Worm (Caenorhabditis elegans) whole organism, young adult: ENCODE data around the gene pptr-2.
A peak's percentile ranks its signal among the peaks of the same experiment; 100 is the strongest.

ENCODE experiments used
- B0019.2 ChIP-seq: fragments of 200-800 bp; sonication (Bioruptor generic); conservative IDR thresholded peaks from 2 replicates; pipeline ENCODE4 v1.3.6; 2022; ENCODE audit warnings: missing genetic modification reagents, missing genetic modification characterization, missing compliant biosample characterization
- B0035.1 ChIP-seq: sonication (generic microtip); optimal IDR thresholded peaks from 2 replicates; lab custom pipeline; 2016; ENCODE audit warnings: missing genetic modification characterization, mild to moderate bottlenecking, missing compliant biosample characterization, missing genotype, missing genetic modification reagents
- B0261.1 ChIP-seq: sonication (generic microtip); optimal IDR thresholded peaks from 2 replicates; lab custom pipeline; 2016; ENCODE audit warnings: mild to moderate bottlenecking, missing genetic modification characterization, moderate library complexity, missing compliant biosample characterization
- C17E4.6 ChIP-seq: fragments of 200-800 bp; sonication (Bioruptor generic); IDR thresholded peaks from 2 replicates; pipeline ENCODE4 v1.3.6; 2022; ENCODE audit warnings: missing genetic modification reagents, missing genetic modification characterization, missing compliant biosample characterization
- F22D6.2 ChIP-seq: sonication (generic microtip); optimal IDR thresholded peaks from 2 replicates; lab custom pipeline; 2016; ENCODE audit warnings: mild to moderate bottlenecking, missing genetic modification characterization, missing compliant biosample characterization
- F37B4.10 ChIP-seq: fragments of 200-800 bp; sonication (Bioruptor generic); IDR thresholded peaks from 2 replicates; pipeline ENCODE4 v1.3.6; 2022; ENCODE audit warnings: missing genetic modification characterization, missing compliant biosample characterization
- F39B2.1 ChIP-seq: fragments of 200-800 bp; sonication (Bioruptor generic); IDR thresholded peaks from 2 replicates; pipeline ENCODE4 v1.3.6; 2022; ENCODE audit warnings: missing genetic modification reagents, missing genetic modification characterization, missing compliant biosample characterization
- F57C9.4 ChIP-seq: sonication (generic microtip); optimal IDR thresholded peaks from 2 replicates; lab custom pipeline; 2017; ENCODE audit warnings: mild to moderate bottlenecking, missing genetic modification characterization, missing compliant biosample characterization
- K12H6.12 ChIP-seq: fragments of 200-800 bp; sonication (Bioruptor generic); optimal IDR thresholded peaks from 2 replicates; lab custom pipeline; 2018; ENCODE audit warnings: mild to moderate bottlenecking, missing genetic modification characterization, missing compliant biosample characterization
- T07F8.4 ChIP-seq: sonication (generic microtip); optimal IDR thresholded peaks from 2 replicates; lab custom pipeline; 2016; ENCODE audit warnings: mild to moderate bottlenecking, missing genetic modification characterization, moderate library complexity, missing compliant biosample characterization
- Y53G8AR.9 ChIP-seq: fragments of 200-800 bp; sonication (Bioruptor generic); conservative IDR thresholded peaks from 2 replicates; pipeline ENCODE4 v1.3.6; 2022; ENCODE audit warnings: missing genetic modification reagents, missing genetic modification characterization, missing compliant biosample characterization
- Y67H2A.10 ChIP-seq: fragments of 200-800 bp; sonication (Bioruptor generic); conservative IDR thresholded peaks from 2 replicates; pipeline ENCODE4 v1.3.6; 2022; ENCODE audit warnings: missing genetic modification reagents, missing genetic modification characterization, missing compliant biosample characterization
- Y79H2A.3 ChIP-seq: fragments of 200-800 bp; sonication (Bioruptor generic); conservative IDR thresholded peaks from 2 replicates; pipeline ENCODE4 v1.3.6; 2022; ENCODE audit warnings: missing genetic modification reagents, missing genetic modification characterization, missing compliant biosample characterization
- akir-1 ChIP-seq: fragments of 200-800 bp; sonication (Bioruptor generic); optimal IDR thresholded peaks from 2 replicates; lab custom pipeline; 2018; ENCODE audit warnings: mild to moderate bottlenecking, missing genetic modification characterization, moderate library complexity, missing compliant biosample characterization
- attf-3 ChIP-seq: fragments of 200-800 bp; sonication (Bioruptor generic); conservative IDR thresholded peaks from 2 replicates; pipeline ENCODE4 v1.3.6; 2022; ENCODE audit warnings: missing genetic modification reagents, missing genetic modification characterization, missing compliant biosample characterization
- attf-5 ChIP-seq: fragments of 200-800 bp; sonication (Bioruptor generic); optimal IDR thresholded peaks from 2 replicates; lab custom pipeline; 2018; ENCODE audit warnings: mild to moderate bottlenecking, missing genetic modification characterization, missing compliant biosample characterization
- bed-1 ChIP-seq: fragments of 200-800 bp; sonication (Bioruptor generic); IDR thresholded peaks from 2 replicates; pipeline ENCODE4 v1.3.6; 2022; ENCODE audit warnings: missing genetic modification reagents, missing genetic modification characterization, missing compliant biosample characterization
- bed-2 ChIP-seq: fragments of 200-800 bp; sonication (Bioruptor generic); IDR thresholded peaks from 2 replicates; pipeline ENCODE4 v1.3.6; 2022; ENCODE audit warnings: missing genetic modification reagents, missing genetic modification characterization, missing compliant biosample characterization
- cebp-2 ChIP-seq: fragments of 200-800 bp; sonication (Bioruptor generic); IDR thresholded peaks from 2 replicates; pipeline ENCODE4 v1.3.6; 2022; ENCODE audit warnings: missing genetic modification characterization, missing compliant biosample characterization
- ceh-40 ChIP-seq: fragments of 200-800 bp; sonication (Bioruptor generic); IDR thresholded peaks from 2 replicates; pipeline ENCODE4 v1.3.6; 2022; ENCODE audit warnings: missing genetic modification characterization, missing compliant biosample characterization
- ceh-79 ChIP-seq: sonication (generic microtip); optimal IDR thresholded peaks from 2 replicates; lab custom pipeline; 2017; ENCODE audit warnings: mild to moderate bottlenecking, missing genetic modification characterization, missing compliant biosample characterization
- ceh-91 ChIP-seq: fragments of 200-800 bp; sonication (Bioruptor generic); IDR thresholded peaks from 2 replicates; pipeline ENCODE4 v1.3.6; 2022; ENCODE audit warnings: missing genetic modification reagents, missing genetic modification characterization, missing compliant biosample characterization
- dpff-1 ChIP-seq: sonication (generic microtip); optimal IDR thresholded peaks from 2 replicates; lab custom pipeline; 2017; ENCODE audit warnings: mild to moderate bottlenecking, missing genetic modification characterization, missing compliant biosample characterization
- egrh-3 ChIP-seq: fragments of 200-800 bp; sonication (Bioruptor generic); IDR thresholded peaks from 2 replicates; pipeline ENCODE4 v1.3.6; 2022; ENCODE audit warnings: missing genetic modification reagents, missing genetic modification characterization, missing compliant biosample characterization
- fkh-3 ChIP-seq: sonication (generic microtip); optimal IDR thresholded peaks from 2 replicates; lab custom pipeline; 2016; ENCODE audit warnings: mild to moderate bottlenecking, missing genetic modification characterization, missing compliant biosample characterization
- gei-17 ChIP-seq: fragments of 200-800 bp; sonication (Bioruptor generic); optimal IDR thresholded peaks from 2 replicates; lab custom pipeline; 2018; ENCODE audit warnings: mild to moderate bottlenecking, missing genetic modification characterization, missing compliant biosample characterization
- hlh-26 ChIP-seq: fragments of 200-800 bp; sonication (Bioruptor generic); conservative IDR thresholded peaks from 2 replicates; pipeline ENCODE4 v1.3.6; 2022; ENCODE audit warnings: missing genetic modification reagents, missing genetic modification characterization, missing compliant biosample characterization
- hmg-20 ChIP-seq: fragments of 200-800 bp; sonication (Bioruptor generic); IDR thresholded peaks from 2 replicates; pipeline ENCODE4 v1.3.6; 2022; ENCODE audit warnings: missing genetic modification reagents, missing genetic modification characterization, missing compliant biosample characterization
- hsf-1 ChIP-seq: fragments of 200-800 bp; sonication (Bioruptor generic); IDR thresholded peaks from 2 replicates; pipeline ENCODE4 v1.3.6; 2022; ENCODE audit warnings: missing genetic modification reagents, missing genetic modification characterization, missing compliant biosample characterization
- lag-1 ChIP-seq: fragments of 200-800 bp; sonication (Bioruptor generic); IDR thresholded peaks from 2 replicates; pipeline ENCODE4 v1.3.6; 2022; ENCODE audit warnings: missing genetic modification reagents, missing genetic modification characterization, missing compliant biosample characterization
- lin-35 ChIP-seq, 3 experiments: fragments of 150-350 bp in 2 of 3; sonication (generic microtip) in 1 of 3; optimal IDR thresholded peaks; 2 replicates each; lab custom pipeline; 2014 to 2018; ENCODE audit warnings: missing biosample characterization in 3 of 3, missing genetic modification characterization in 3 of 3, missing genetic modification reagents in 3 of 3
- madf-3 ChIP-seq: fragments of 200-800 bp; sonication (Bioruptor generic); IDR thresholded peaks from 2 replicates; pipeline ENCODE4 v1.3.6; 2022; ENCODE audit warnings: missing genetic modification reagents, missing genetic modification characterization, missing compliant biosample characterization
- mel-28 ChIP-seq: sonication (generic microtip); optimal IDR thresholded peaks from 2 replicates; lab custom pipeline; 2016; ENCODE audit warnings: borderline replicate concordance, mild to moderate bottlenecking, missing genetic modification characterization, missing compliant biosample characterization
- mes-4 ChIP-seq: sonication (generic microtip); optimal IDR thresholded peaks from 2 replicates; lab custom pipeline; 2016; ENCODE audit warnings: missing genotype, missing genetic modification characterization, missing compliant biosample characterization
- mxl-1 ChIP-seq: sonication (generic microtip); optimal IDR thresholded peaks from 2 replicates; lab custom pipeline; 2016; ENCODE audit warnings: missing genetic modification characterization, missing compliant biosample characterization
- nfya-1 ChIP-seq: sonication (generic microtip); optimal IDR thresholded peaks from 2 replicates; lab custom pipeline; 2017; ENCODE audit warnings: antibody characterized with exemption, missing compliant biosample characterization, missing genetic modification characterization, borderline replicate concordance; ENCODE audit not compliant: insufficient read depth
- nfyb-1 ChIP-seq: fragments of 200-800 bp; sonication (Bioruptor generic); IDR thresholded peaks from 2 replicates; pipeline ENCODE4 v1.3.6; 2022; ENCODE audit warnings: missing genetic modification reagents, missing genetic modification characterization, missing compliant biosample characterization
- pha-4 ChIP-seq: fragments of 150-350 bp; sonication (generic microtip); optimal IDR thresholded peaks from 2 replicates; lab custom pipeline; 2014; ENCODE audit warnings: missing biosample characterization, missing genetic modification reagents, missing genetic modification characterization
- rpc-1 ChIP-seq, 2 experiments: fragments of 150-350 bp in 1 of 2; sonication (generic microtip) in 1 of 2; optimal IDR thresholded peaks; 2 replicates each; lab custom pipeline; 2014 to 2018; ENCODE audit warnings: missing biosample characterization in 1 of 2, missing genetic modification characterization in 1 of 2, missing genetic modification reagents in 1 of 2, missing genotype in 1 of 2
- sdz-38 ChIP-seq: sonication (generic microtip); optimal IDR thresholded peaks from 2 replicates; lab custom pipeline; 2016; ENCODE audit warnings: missing genotype, missing genetic modification characterization, missing compliant biosample characterization
- sea-2 ChIP-seq: fragments of 200-800 bp; sonication (Bioruptor generic); IDR thresholded peaks from 2 replicates; pipeline ENCODE4 v1.3.6; 2022; ENCODE audit warnings: missing genetic modification characterization, missing compliant biosample characterization
- snpc-1.3 ChIP-seq: sonication (generic microtip); optimal IDR thresholded peaks from 2 replicates; lab custom pipeline; 2017; ENCODE audit warnings: missing genetic modification characterization, mild to moderate bottlenecking, missing compliant biosample characterization, antibody characterized with exemption, moderate library complexity, missing genotype, missing genetic modification reagents; ENCODE audit not compliant: insufficient read depth
- unc-62 ChIP-seq: fragments of 150-350 bp; optimal IDR thresholded peaks from 2 replicates; lab custom pipeline; 2014; ENCODE audit warnings: missing biosample characterization, missing genetic modification reagents, missing genetic modification characterization
- xnd-1 ChIP-seq: sonication (generic microtip); optimal IDR thresholded peaks from 2 replicates; lab custom pipeline; 2016; ENCODE audit warnings: missing genotype, missing genetic modification reagents, missing genetic modification characterization, missing compliant biosample characterization
- zfh-2 ChIP-seq: fragments of 200-800 bp; sonication (Bioruptor generic); conservative IDR thresholded peaks from 2 replicates; pipeline ENCODE4 v1.3.6; 2022; ENCODE audit warnings: missing genetic modification reagents, missing genetic modification characterization, missing compliant biosample characterization
- zim-3 ChIP-seq: sonication (generic microtip); optimal IDR thresholded peaks from 2 replicates; lab custom pipeline; 2017; ENCODE audit warnings: mild to moderate bottlenecking, missing genetic modification characterization, moderate library complexity, missing compliant biosample characterization
- ztf-18 ChIP-seq: sonication (generic microtip); optimal IDR thresholded peaks from 2 replicates; lab custom pipeline; 2016; ENCODE audit warnings: missing genotype, mild to moderate bottlenecking, missing genetic modification characterization, missing compliant biosample characterization
- ztf-28 ChIP-seq: fragments of 200-800 bp; sonication (Bioruptor generic); IDR thresholded peaks from 2 replicates; pipeline ENCODE4 v1.3.6; 2022; ENCODE audit warnings: missing genetic modification reagents, missing genetic modification characterization, missing compliant biosample characterization

The pptr-2 gene

DNA sequence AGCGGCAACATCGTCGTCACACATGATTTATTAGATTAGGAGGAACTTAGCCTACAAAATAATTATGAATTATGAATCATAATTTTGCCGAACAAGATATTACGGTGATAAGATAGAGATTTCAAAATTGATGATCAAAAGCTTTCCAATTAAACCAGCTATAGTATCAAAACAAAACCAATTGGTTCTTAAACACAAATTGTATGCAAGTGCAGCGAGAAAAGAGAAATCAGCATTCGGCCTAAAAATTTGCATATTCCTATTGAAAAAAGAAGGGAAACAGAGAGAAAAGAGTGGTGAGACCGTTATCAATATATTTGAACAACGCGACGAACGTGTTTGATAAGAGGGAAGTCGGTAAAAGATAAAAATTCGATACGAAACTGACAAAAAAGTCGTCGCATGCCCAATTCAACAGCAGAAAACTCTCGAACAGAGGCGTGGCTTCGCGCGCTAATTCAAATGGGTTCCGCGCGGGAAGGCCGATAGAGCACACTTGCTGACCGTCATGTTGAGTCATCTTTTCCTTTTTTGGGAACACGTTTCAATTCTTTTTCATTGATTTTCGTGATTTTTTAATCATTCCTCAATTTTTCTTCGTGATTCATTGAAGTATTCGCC, 43.5 kb upstream of the pptr-2 start, which contains the start of gene act-2 (continued):
- no peak for TF ChIP-seq mxl-1 (tag; lab: Kevin White, UChicago)
- no peak for TF ChIP-seq zfh-2 (GFP tag; lab: Robert Waterston, UW)
- no peak for TF ChIP-seq sdz-38 (tag; lab: Kevin White, UChicago)
- TF ChIP-seq nfya-1 (tag; lab: Kevin White, UChicago), result no peak
- no peak for TF ChIP-seq akir-1 (GFP tag; lab: Kevin White, UChicago)
- TF ChIP-seq gei-17 (GFP tag; lab: Kevin White, UChicago), result no peak
- no peak for TF ChIP-seq hmg-20
- TF ChIP-seq lag-1, result no peak
- TF ChIP-seq egrh-3, result peak; percentile 44; the same call in 1 of the 2 replicates
- TF ChIP-seq mel-28 (tag; lab: Kevin White, UChicago), result no peak
- no peak for TF ChIP-seq attf-3
- TF ChIP-seq ztf-28, result 0 out of 2 replicates have a peak, but pooled peaks have one; percentile 54
- TF ChIP-seq B0261.1 (tag; lab: Kevin White, UChicago), result no peak
- TF ChIP-seq snpc-1.3 (tag; lab: Kevin White, UChicago), result peak; percentile 76
- TF ChIP-seq attf-5 (GFP tag; lab: Kevin White, UChicago), result peak; percentile 62
- peak; percentile 3 for TF ChIP-seq K12H6.12
- TF ChIP-seq fkh-3 (tag; lab: Kevin White, UChicago), result no peak
- TF ChIP-seq madf-3, result peak; percentile 87
- TF ChIP-seq F37B4.10, result no peak
- TF ChIP-seq F39B2.1, result no peak
- no peak for TF ChIP-seq dpff-1
- TF ChIP-seq xnd-1 (tag; lab: Kevin White, UChicago), result peak; percentile 66
- peak; percentile 76 for TF ChIP-seq C17E4.6 (GFP tag; lab: Robert Waterston, UW)
- TF ChIP-seq bed-2 (GFP tag; lab: Robert Waterston, UW), result no peak
- TF ChIP-seq Y53G8AR.9 (GFP tag; lab: Robert Waterston, UW), result peak; percentile 77
- TF ChIP-seq zim-3 (tag; lab: Kevin White, UChicago), result no peak
- no peak for TF ChIP-seq Y67H2A.10
- peak; percentile 99 for TF ChIP-seq hsf-1 (GFP tag; lab: Robert Waterston, UW)
- TF ChIP-seq nfyb-1 (GFP tag; lab: Robert Waterston, UW), result peak; percentile 76; the same call in 1 of the 2 replicates
- peak; percentile 8 for TF ChIP-seq rpc-1 (optimal IDR thresholded peaks at IDR 0.05; lab: Kevin White, UChicago)
- TF ChIP-seq rpc-1 (tag; optimal IDR thresholded peaks at IDR 0.05; lab: Kevin White, UChicago), result no peak
- peak; percentile 54 to 72 (median 65) for TF ChIP-seq lin-35 (GFP tag; optimal IDR thresholded peaks at IDR 0.05; lab: Kevin White, UChicago)
- no peak for TF ChIP-seq cebp-2 (GFP tag; lab: Robert Waterston, UW)
- no peak for TF ChIP-seq sea-2 (GFP tag; lab: Robert Waterston, UW)
- no peak for TF ChIP-seq F22D6.2
- TF ChIP-seq B0019.2 (GFP tag; lab: Robert Waterston, UW), result peak; percentile 75; the same call in 1 of the 2 replicates
- TF ChIP-seq ceh-79, result no peak
- TF ChIP-seq hlh-26 (GFP tag; lab: Robert Waterston, UW), result no peak
- TF ChIP-seq ceh-91 (GFP tag; lab: Robert Waterston, UW), result peak; percentile 86
- TF ChIP-seq bed-1 (GFP tag; lab: Robert Waterston, UW), result no peak
- no peak for TF ChIP-seq ceh-40 (GFP tag; lab: Robert Waterston, UW)
- no peak for TF ChIP-seq T07F8.4 (tag; lab: Kevin White, UChicago)
- no peak for TF ChIP-seq F57C9.4
- 0 out of 2 replicates have a peak, but pooled peaks have one; percentile 39 for TF ChIP-seq Y79H2A.3 (GFP tag; lab: Robert Waterston, UW)
- TF ChIP-seq pha-4 (tag; lab: Kevin White, UChicago), result no peak
- no peak for TF ChIP-seq B0035.1 (tag; lab: Kevin White, UChicago)
- no peak for TF ChIP-seq unc-62
- no peak for TF ChIP-seq ztf-18 (tag; lab: Kevin White, UChicago)
- TF ChIP-seq mes-4 (tag; lab: Kevin White, UChicago), result no peak
